Fruit fly (Drosophila melanogaster): ENCODE measurements around the gene CG11030.

Gene CG11030

DNA sequence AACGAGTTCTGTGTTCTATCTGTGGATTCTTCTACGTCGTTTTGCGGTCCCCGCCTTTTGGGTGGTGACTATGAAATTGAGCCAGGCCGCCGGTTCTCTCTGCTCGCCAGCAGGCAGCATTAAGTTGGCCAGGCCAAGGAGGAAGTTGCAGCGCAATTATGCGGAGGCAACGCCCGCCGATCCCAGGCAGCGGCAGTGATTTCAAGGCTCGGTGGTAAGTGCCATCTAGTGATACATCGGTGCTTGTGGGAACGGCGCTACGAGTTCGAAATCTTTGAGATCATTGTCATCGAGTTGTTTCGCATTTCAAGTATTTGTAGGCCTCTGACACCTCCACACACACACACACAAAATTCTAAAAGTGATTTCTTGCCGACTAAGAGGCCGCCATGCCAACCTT, 59.3 kb downstream of the CG11030 start, which contains the start of gene CG31913:
CG31913 (plus strand) TSS at position 301 of the 400 bp plus-strand sequence.
- TF ChIP-seq psq (optimal IDR thresholded peaks at IDR 0.05), result no peak
- TF ChIP-seq h (optimal IDR thresholded peaks at IDR 0.05), result no peak
- TF ChIP-seq Myc (optimal IDR thresholded peaks at IDR 0.05), result no peak
- no peak for TF ChIP-seq ttk (optimal IDR thresholded peaks at IDR 0.05)
- no peak for TF ChIP-seq Sin3A (optimal IDR thresholded peaks at IDR 0.05)
- no peak for TF ChIP-seq insv (optimal IDR thresholded peaks at IDR 0.05)

DNA sequence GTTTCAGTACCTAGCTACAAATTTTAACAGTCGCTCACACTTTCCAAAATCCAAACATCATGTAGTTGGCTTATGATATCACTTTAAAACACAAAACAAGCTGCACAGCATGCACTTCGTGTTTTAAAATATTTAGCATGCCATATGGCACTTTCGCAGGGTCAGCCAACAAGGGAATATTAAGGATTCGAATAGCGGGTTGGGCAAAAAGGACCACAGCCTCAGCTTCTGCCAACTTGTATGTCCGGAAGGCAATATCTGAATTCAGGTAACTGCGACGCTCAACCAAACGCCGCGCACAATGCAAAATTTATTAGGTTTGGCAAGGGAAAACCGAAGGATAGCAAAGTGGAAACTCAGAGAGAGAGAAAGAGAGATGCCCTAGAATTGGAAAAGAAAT, 64.8 kb downstream of the CG11030 start:
- TF ChIP-seq insv (optimal IDR thresholded peaks at IDR 0.05), result no peak
- TF ChIP-seq Myc (optimal IDR thresholded peaks at IDR 0.05), result no peak
- TF ChIP-seq Sin3A (optimal IDR thresholded peaks at IDR 0.05), result no peak
- no peak for TF ChIP-seq psq (optimal IDR thresholded peaks at IDR 0.05)
- no peak for TF ChIP-seq h (optimal IDR thresholded peaks at IDR 0.05)
- no peak for TF ChIP-seq ttk (optimal IDR thresholded peaks at IDR 0.05)

DNA sequence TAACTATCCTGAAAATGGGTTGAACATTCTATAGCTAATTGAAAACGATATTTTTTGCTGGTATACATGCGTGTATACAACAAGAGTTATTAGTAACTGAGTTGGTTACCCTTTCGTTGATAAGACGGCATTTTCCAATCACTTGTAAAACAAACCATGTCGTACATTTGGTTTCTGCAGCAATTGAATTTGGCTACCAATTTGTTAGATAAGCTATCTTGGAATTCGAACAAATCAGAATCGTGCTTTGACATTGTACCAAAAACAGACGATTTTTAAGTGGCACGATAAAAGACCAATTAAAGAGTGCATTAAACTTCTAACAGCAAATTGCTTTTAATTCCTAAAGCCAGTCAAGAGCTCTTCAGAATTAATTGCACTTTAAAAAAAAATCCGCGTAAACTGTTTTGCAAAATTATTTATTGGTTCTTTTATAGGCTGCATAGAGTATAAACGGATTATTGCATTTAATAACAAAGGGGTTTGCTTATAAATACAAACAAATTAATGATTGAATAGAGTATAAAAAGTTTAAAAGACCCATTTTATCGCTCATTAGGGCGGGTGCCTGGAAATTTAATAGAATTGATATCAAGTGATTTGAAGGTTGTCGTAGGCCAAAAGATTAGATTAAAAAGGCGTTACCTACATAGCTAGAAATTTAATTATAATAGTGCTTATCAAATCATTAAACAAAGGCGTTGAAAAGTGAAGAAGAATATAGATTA, 66.5 kb downstream of the CG11030 start:
- TF ChIP-seq Myc (optimal IDR thresholded peaks at IDR 0.05) (no peak), insv (optimal IDR thresholded peaks at IDR 0.05) (no peak), ttk (optimal IDR thresholded peaks at IDR 0.05) (no peak), h (optimal IDR thresholded peaks at IDR 0.05) (no peak), psq (optimal IDR thresholded peaks at IDR 0.05) (no peak), Sin3A (optimal IDR thresholded peaks at IDR 0.05) (no peak)

DNA sequence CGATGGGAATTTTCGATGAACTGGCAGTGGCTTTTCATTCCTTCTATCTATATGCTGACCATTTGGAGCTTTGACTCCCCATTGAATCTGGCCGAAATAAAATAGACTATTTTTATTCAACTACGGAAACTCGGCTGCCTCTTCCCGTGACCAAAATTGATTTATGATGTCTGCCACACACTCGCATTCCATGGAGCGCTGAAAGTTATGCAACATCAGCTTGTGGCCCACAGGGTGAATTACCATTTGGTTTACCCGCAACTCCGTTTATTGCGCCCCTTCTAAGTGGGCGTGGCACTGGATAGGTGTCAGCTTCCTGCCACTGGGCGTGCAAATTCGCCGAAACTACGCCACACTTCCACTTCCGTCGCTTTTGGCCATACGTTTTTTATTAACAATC, 68.6 kb downstream of the CG11030 start:
- TF ChIP-seq h (optimal IDR thresholded peaks at IDR 0.05), result no peak
- no peak for TF ChIP-seq insv (optimal IDR thresholded peaks at IDR 0.05)
- TF ChIP-seq psq (optimal IDR thresholded peaks at IDR 0.05), result no peak
- no peak for TF ChIP-seq Sin3A (optimal IDR thresholded peaks at IDR 0.05)
- TF ChIP-seq ttk (optimal IDR thresholded peaks at IDR 0.05), result no peak
- no peak for TF ChIP-seq Myc (optimal IDR thresholded peaks at IDR 0.05)

DNA sequence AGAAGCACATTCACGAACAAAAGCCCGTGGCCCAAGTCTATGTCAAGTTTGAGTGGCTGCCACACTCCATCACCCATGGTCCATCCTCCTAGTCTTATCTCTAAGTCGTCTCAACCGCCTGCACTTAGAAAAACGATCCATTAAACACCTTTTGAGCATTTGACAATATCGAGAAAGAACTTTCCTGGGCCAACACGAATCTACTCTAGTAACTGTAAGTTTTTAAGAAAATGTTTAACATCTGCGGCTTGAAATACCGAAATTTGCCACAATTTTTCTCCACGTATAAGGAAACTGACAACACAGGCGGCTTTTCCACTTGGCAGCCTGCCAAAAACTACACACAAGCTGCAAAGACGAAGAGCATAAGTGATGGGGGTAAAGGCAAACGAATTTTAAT, 70.7 kb downstream of the CG11030 start:
- TF ChIP-seq h (optimal IDR thresholded peaks at IDR 0.05) (no peak), Myc (optimal IDR thresholded peaks at IDR 0.05) (no peak), ttk (optimal IDR thresholded peaks at IDR 0.05) (no peak), Sin3A (optimal IDR thresholded peaks at IDR 0.05) (no peak), psq (optimal IDR thresholded peaks at IDR 0.05) (no peak), insv (optimal IDR thresholded peaks at IDR 0.05) (no peak)

DNA sequence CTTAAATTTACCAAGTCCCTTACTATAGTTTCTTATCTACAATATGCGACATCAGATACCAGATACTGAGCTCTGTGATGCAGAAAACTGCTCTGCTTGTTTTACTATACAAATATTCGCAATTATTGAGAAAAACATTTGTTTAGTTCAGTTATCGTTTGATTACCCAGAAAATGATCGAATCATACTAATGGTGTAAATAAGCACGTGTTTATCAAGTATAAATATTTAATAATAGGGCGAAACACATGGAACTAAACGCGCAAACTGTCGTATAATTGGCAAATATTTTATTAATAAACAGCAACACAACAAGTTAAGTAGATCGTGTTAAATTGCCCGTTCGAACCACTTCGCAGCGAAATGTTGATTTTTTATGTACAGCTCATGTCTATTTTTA, 73.5 kb downstream of the CG11030 start:
- TF ChIP-seq h (optimal IDR thresholded peaks at IDR 0.05), result no peak
- TF ChIP-seq Sin3A (optimal IDR thresholded peaks at IDR 0.05), result no peak
- no peak for TF ChIP-seq ttk (optimal IDR thresholded peaks at IDR 0.05)
- TF ChIP-seq insv (optimal IDR thresholded peaks at IDR 0.05), result no peak
- TF ChIP-seq psq (optimal IDR thresholded peaks at IDR 0.05), result no peak
- TF ChIP-seq Myc (optimal IDR thresholded peaks at IDR 0.05), result no peak

DNA sequence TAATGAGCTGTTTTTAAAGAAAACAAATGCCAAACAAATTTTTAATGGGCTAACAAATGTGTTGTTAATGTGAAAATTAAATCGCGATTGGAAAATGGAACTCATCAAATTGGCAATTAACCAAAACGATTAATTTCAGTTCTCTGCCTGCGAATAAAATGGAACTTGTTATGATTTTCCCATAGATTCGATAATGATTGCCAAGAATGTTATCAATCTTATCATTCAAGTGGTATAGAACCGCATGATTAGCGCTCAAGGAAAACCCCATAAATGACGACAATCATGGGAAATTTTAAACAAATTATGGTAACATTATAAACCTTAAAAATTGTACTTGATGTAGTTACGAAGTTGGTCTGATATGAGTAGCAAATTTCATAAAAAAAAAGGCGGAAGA, 74.2 kb downstream of the CG11030 start:
- TF ChIP-seq Sin3A (optimal IDR thresholded peaks at IDR 0.05) (no peak), psq (optimal IDR thresholded peaks at IDR 0.05) (no peak), h (optimal IDR thresholded peaks at IDR 0.05) (no peak), insv (optimal IDR thresholded peaks at IDR 0.05) (no peak), Myc (optimal IDR thresholded peaks at IDR 0.05) (no peak), ttk (optimal IDR thresholded peaks at IDR 0.05) (no peak)

DNA sequence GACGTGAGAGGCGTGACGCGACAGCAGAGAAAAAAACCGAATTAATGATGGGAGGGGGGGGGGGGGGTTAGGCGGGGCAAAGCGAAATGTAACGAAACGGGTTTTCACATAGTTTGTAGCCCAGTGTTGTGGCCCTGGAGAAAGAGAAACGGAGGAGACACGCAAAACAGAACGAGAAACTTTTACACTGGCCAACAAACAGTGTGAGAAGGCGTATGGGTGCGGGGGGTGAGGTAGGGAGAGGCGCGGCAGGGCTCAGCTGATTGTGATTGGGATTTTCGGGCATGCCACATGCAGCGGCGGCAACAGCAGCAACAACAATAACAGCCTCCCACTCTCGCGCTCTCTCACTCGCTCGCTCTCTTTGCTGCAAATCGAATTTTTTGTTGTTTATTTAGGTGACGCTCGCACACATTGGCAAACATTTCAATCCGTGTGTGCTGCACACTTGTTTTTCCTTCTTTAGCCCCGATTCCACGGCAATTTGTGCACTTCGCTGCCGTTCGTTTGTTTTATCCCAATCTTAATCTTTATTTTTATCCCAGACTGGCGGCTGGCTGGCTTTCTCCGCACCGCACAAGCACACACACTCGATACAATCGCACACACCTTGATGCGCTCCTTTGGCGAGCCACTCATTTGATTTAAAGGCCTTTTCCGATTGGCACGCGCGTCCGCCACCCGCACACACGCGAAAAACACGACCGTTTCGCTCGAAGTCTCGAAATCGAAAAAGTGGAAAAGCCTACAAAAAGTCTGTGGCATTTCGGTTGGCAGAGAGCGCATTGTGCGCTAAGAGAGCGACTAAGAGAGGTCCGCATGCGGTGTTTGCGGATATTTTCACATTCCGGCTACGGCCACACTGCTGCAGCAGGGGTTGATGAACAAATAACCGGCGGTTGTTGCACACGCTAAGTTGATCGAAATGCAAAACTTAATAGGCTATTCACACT, 75.3 kb downstream of the CG11030 start, which contains the start of gene CG9171:
CG9171 (minus strand) TSS at position 819 of the 953 bp plus-strand sequence.
- TF ChIP-seq psq (optimal IDR thresholded peaks at IDR 0.05), result no peak
- no peak for TF ChIP-seq ttk (optimal IDR thresholded peaks at IDR 0.05)
- no peak for TF ChIP-seq Sin3A (optimal IDR thresholded peaks at IDR 0.05)
- no peak for TF ChIP-seq h (optimal IDR thresholded peaks at IDR 0.05)
- no peak for TF ChIP-seq Myc (optimal IDR thresholded peaks at IDR 0.05)
- TF ChIP-seq insv (optimal IDR thresholded peaks at IDR 0.05), result no peak

DNA sequence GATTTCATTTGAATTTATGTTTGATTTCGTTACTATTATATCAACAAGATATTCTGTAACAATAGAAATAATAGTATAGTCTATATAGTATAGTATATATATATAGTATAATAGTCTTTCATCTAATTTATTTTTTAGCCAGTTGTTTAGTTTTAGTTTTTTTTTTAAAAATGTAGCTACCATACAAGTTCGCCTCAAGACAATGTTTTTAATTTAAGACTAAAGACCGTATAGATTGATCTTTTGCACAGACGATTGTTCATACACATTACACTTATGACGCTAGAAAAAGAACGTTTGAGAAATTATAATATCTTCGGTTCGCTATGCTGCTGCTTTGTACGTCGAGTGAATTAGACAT, 75.9 kb downstream of the CG11030 start:
- TF ChIP-seq Sin3A (optimal IDR thresholded peaks at IDR 0.05) (no peak), psq (optimal IDR thresholded peaks at IDR 0.05) (no peak), ttk (optimal IDR thresholded peaks at IDR 0.05) (no peak), insv (optimal IDR thresholded peaks at IDR 0.05) (no peak), Myc (optimal IDR thresholded peaks at IDR 0.05) (no peak), h (optimal IDR thresholded peaks at IDR 0.05) (no peak)

DNA sequence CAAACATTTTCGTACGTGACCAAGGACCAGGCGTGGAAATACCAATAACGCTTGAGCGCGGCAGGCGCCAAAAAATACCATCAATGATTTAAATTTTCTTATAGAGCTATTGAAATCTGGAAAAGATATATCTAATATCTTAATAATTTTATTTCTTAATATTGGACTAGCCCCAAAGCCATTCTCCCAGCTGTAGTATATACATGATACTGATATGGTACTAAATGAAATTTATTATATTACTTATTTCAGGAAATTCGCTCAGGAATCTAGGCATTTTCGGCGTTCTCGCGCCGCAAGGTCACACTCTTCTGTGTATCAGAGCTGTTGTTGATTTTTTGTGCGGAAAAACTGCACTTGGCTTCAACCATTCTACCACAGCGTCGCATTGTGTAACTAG, 77.5 kb downstream of the CG11030 start, which contains the start of the genes CG14005 and CG7239:
CG14005 (minus strand) TSS at position 50 of the 400 bp plus-strand sequence.
CG7239 (plus strand) TSS at position 295 of the 400 bp plus-strand sequence.
- TF ChIP-seq Myc (optimal IDR thresholded peaks at IDR 0.05) (no peak), h (optimal IDR thresholded peaks at IDR 0.05) (no peak), ttk (optimal IDR thresholded peaks at IDR 0.05) (no peak), insv (optimal IDR thresholded peaks at IDR 0.05) (no peak), psq (optimal IDR thresholded peaks at IDR 0.05) (no peak), Sin3A (optimal IDR thresholded peaks at IDR 0.05) (no peak)

DNA sequence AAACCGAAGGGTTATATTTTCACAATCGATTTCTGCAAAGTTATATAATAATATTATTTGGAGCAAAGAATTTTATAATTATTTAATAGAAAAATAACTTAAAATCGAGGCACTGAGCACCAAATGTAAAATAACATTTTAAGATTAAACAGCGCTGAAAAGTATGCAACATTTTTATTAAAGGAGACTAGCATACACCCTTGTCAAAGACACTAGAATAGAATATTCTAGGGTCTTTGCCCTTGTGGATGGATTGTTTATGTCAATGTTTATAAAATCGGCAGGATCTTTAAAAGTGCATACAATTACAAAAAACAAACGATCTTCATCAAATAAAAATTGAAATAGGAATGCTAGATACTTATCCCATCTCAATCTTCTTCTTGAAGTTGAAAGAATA, 79.6 kb downstream of the CG11030 start:
- TF ChIP-seq psq (optimal IDR thresholded peaks at IDR 0.05) (no peak), ttk (optimal IDR thresholded peaks at IDR 0.05) (no peak)
